Worm (Caenorhabditis elegans): ENCODE data around the gene eor-2.

The eor-2 gene

DNA sequence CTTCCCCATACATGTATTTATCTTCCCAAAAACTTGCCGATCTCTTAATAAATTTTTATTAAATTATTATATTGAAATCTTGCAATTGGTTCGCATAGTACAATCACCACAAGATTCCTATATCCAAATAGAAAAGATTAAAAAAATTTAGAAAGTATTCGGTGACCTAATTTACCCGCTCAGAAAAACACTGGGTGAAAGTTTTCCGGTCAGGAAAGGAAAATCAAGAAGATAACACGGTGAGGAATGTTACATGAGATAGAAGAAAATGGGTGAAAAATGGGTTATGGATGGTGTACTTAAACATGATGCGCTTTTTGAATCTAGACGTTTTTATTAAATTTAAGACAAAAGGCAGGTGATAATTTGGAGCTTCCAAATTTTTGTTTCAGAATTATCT lies 22.0 kb upstream of the eor-2 start:
- TF ChIP-seq nhr-77 (tag; optimal IDR thresholded peaks at IDR 0.05), result no peak
- TF ChIP-seq nhr-23 (tag; optimal IDR thresholded peaks at IDR 0.05), result peak; percentile 79
- no peak for TF ChIP-seq nhr-76 (tag; optimal IDR thresholded peaks at IDR 0.05)
- no peak for TF ChIP-seq lin-39 (tag; optimal IDR thresholded peaks at IDR 0.05)
- TF ChIP-seq skn-1 (tag; optimal IDR thresholded peaks at IDR 0.05), result no peak
- no peak for TF ChIP-seq mdl-1 (tag; optimal IDR thresholded peaks at IDR 0.05)
- no peak for TF ChIP-seq daf-12 (tag; optimal IDR thresholded peaks at IDR 0.05)
- no peak for TF ChIP-seq elt-2 (tag; optimal IDR thresholded peaks at IDR 0.05)
- no peak for TF ChIP-seq unc-62 (GFP tag; optimal IDR thresholded peaks at IDR 0.05)
- TF ChIP-seq fkh-2 (tag; optimal IDR thresholded peaks at IDR 0.05), result no peak
- TF ChIP-seq nhr-11 (tag; optimal IDR thresholded peaks at IDR 0.05), result no peak
- TF ChIP-seq eor-1 (tag; optimal IDR thresholded peaks at IDR 0.05), result no peak
- TF ChIP-seq ceh-9 (tag; optimal IDR thresholded peaks at IDR 0.05), result no peak
- peak in 1 of 3 experiments; percentile 52 for TF ChIP-seq elt-3 (tag; optimal IDR thresholded peaks at IDR 0.05)

DNA sequence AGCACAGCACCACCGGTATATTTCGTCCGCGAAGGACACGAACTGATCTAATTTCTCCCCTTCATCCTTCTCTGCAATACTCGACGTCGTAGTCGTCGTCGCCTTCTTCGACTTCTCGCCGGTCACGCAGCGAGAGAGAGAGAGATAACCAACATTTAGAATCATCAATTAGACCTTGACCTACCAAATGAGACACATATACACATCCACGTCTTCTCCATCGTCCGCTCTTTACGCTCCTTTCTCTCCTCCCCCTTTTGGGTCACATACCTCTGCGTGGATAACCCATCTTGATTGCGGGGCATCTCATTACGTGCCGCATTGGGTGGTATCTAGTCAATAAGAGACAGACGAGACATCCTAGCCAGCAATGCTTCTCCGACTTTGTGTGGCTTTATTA lies 21.4 kb upstream of the eor-2 start, which contains the start of gene sym-1:
sym-1 (plus strand) TSS at position 194 of the 400 bp plus-strand sequence.
- TF ChIP-seq elt-3 (tag; optimal IDR thresholded peaks at IDR 0.05) (peak in 1 of 3 experiments; percentile 55), skn-1 (tag; optimal IDR thresholded peaks at IDR 0.05) (no peak), ztf-11 (tag; optimal IDR thresholded peaks at IDR 0.05) (no peak), nhr-28 (tag; optimal IDR thresholded peaks at IDR 0.05) (no peak), hmg-11 (tag; optimal IDR thresholded peaks at IDR 0.05) (no peak), ceh-16 (tag; optimal IDR thresholded peaks at IDR 0.05) (no peak), egl-27 (tag; optimal IDR thresholded peaks at IDR 0.05) (no peak), ZK546.5 (tag; optimal IDR thresholded peaks at IDR 0.05) (no peak), pqm-1 (tag; optimal IDR thresholded peaks at IDR 0.05) (no peak), jun-1 (tag; optimal IDR thresholded peaks at IDR 0.05) (no peak), nhr-67 (tag; optimal IDR thresholded peaks at IDR 0.05) (no peak), fkh-10 (GFP tag; optimal IDR thresholded peaks at IDR 0.05) (no peak), nfya-1 (tag; optimal IDR thresholded peaks at IDR 0.05; ENCODE audit: insufficient read depth) (no peak), nhr-237 (tag; optimal IDR thresholded peaks at IDR 0.05) (no peak), nhr-25 (tag; optimal IDR thresholded peaks at IDR 0.05) (peak; percentile 84), ceh-28 (tag; optimal IDR thresholded peaks at IDR 0.05) (no peak), nhr-23 (tag; optimal IDR thresholded peaks at IDR 0.05) (peak; percentile 90), ama-1 (optimal IDR thresholded peaks at IDR 0.05) (no peak), unc-39 (tag; optimal IDR thresholded peaks at IDR 0.05) (no peak), nhr-43 (tag; optimal IDR thresholded peaks at IDR 0.05; ENCODE audit: poor library complexity, severe bottlenecking) (peak; percentile 58), aly-2 (tag; optimal IDR thresholded peaks at IDR 0.05) (no peak), ztf-4 (tag; optimal IDR thresholded peaks at IDR 0.05) (no peak), lin-39 (tag; optimal IDR thresholded peaks at IDR 0.05) (no peak), ceh-82 (tag; optimal IDR thresholded peaks at IDR 0.05) (no peak), nhr-12 (tag; optimal IDR thresholded peaks at IDR 0.05) (no peak), sea-2 (GFP tag; optimal IDR thresholded peaks at IDR 0.05) (no peak), elt-1 (tag; optimal IDR thresholded peaks at IDR 0.05) (peak; percentile 10), mml-1 (tag; optimal IDR thresholded peaks at IDR 0.05) (no peak), pha-4 (tag; optimal IDR thresholded peaks at IDR 0.05) (no peak), unc-62 (GFP tag; optimal IDR thresholded peaks at IDR 0.05) (no peak), daf-12 (tag; optimal IDR thresholded peaks at IDR 0.05) (no peak), nhr-11 (tag; optimal IDR thresholded peaks at IDR 0.05) (no peak), fkh-2 (tag; optimal IDR thresholded peaks at IDR 0.05) (no peak), lsy-12 (tag; optimal IDR thresholded peaks at IDR 0.05) (no peak), tbx-2 (tag; optimal IDR thresholded peaks at IDR 0.05) (no peak), mdl-1 (tag; optimal IDR thresholded peaks at IDR 0.05) (no peak), ceh-9 (tag; optimal IDR thresholded peaks at IDR 0.05) (no peak), snpc-4 (tag; optimal IDR thresholded peaks at IDR 0.05) (no peak), lin-15B (tag; optimal IDR thresholded peaks at IDR 0.05) (no peak), nhr-76 (tag; optimal IDR thresholded peaks at IDR 0.05) (no peak)

Data from whole organism, L3 larva.